Fruit fly (Drosophila melanogaster) whole organism, prepupa: ENCODE measurements around the gene CG7120.

Experiments used
- CG11902 ChIP-seq: fragments of 200-800 bp; sonication (Bioruptor generic); optimal IDR thresholded peaks from 3 replicates; lab custom pipeline; 2016; ENCODE audit warnings: missing biosample characterization, missing genetic modification characterization
- CG15336 ChIP-seq: fragments of 200-800 bp; sonication (Bioruptor generic); IDR thresholded peaks from 2 replicates; pipeline ENCODE4 v1.3.6; 2022; ENCODE audit warnings: missing biosample characterization, missing genetic modification characterization
- CG31627 ChIP-seq: fragments of 200-800 bp; sonication (Bioruptor generic); optimal IDR thresholded peaks from 3 replicates; lab custom pipeline; 2016; ENCODE audit warnings: missing biosample characterization, missing genetic modification characterization
- CG4318 ChIP-seq: fragments of 200-800 bp; sonication (Bioruptor generic); optimal IDR thresholded peaks from 3 replicates; lab custom pipeline; 2017; ENCODE audit warnings: missing biosample characterization, mild to moderate bottlenecking, missing genetic modification characterization
- CG6163 ChIP-seq: fragments of 200-800 bp; sonication (Bioruptor generic); IDR thresholded peaks from 3 replicates; pipeline ENCODE4 v1.3.6; 2022; ENCODE audit warnings: missing biosample characterization, missing genetic modification characterization
- Hr39 ChIP-seq: fragments of 200-800 bp; sonication (Bioruptor generic); optimal IDR thresholded peaks from 2 replicates; lab custom pipeline; 2016; ENCODE audit warnings: missing biosample characterization, missing genetic modification characterization
- Sox102F ChIP-seq: fragments of 200-800 bp; sonication (Bioruptor generic); optimal IDR thresholded peaks from 2 replicates; lab custom pipeline; 2016; ENCODE audit warnings: missing biosample characterization, mild to moderate bottlenecking, missing genetic modification characterization
- Sox14 ChIP-seq: fragments of 200-800 bp; sonication (Bioruptor generic); optimal IDR thresholded peaks from 3 replicates; lab custom pipeline; 2016; ENCODE audit warnings: missing biosample characterization, missing genetic modification characterization
- Sox15 ChIP-seq: fragments of 200-800 bp; sonication (Bioruptor generic); optimal IDR thresholded peaks from 3 replicates; lab custom pipeline; 2016; ENCODE audit warnings: missing biosample characterization, missing genetic modification characterization
- achi ChIP-seq: fragments of 200-800 bp; sonication (Bioruptor generic); optimal IDR thresholded peaks from 3 replicates; lab custom pipeline; 2016; ENCODE audit warnings: missing biosample characterization, missing genetic modification characterization
- acj6 ChIP-seq: fragments of 200-800 bp; sonication (Bioruptor generic); optimal IDR thresholded peaks from 3 replicates; lab custom pipeline; 2016; ENCODE audit warnings: missing biosample characterization, missing genetic modification characterization
- esn ChIP-seq: fragments of 200-800 bp; sonication (Bioruptor generic); optimal IDR thresholded peaks from 2 replicates; lab custom pipeline; 2016; ENCODE audit warnings: missing biosample characterization, mild to moderate bottlenecking, missing genetic modification characterization, moderate library complexity
- spab ChIP-seq: fragments of 200-800 bp; sonication (Bioruptor generic); optimal IDR thresholded peaks from 2 replicates; lab custom pipeline; 2017; ENCODE audit warnings: missing biosample characterization, mild to moderate bottlenecking, missing genetic modification characterization, missing genetic modification reagents

- TF ChIP-seq acj6 (GFP tag; lab: Kevin White, UChicago) (no peak), achi (GFP tag; lab: Kevin White, UChicago) (peak; percentile 27), CG31627 (GFP tag; lab: Kevin White, UChicago) (no peak), CG15336 (peak; percentile 73), Sox102F (GFP tag; lab: Kevin White, UChicago) (no peak), Sox15 (GFP tag; lab: Kevin White, UChicago) (no peak), Hr39 (no peak), spab (GFP tag; lab: Kevin White, UChicago) (no peak), CG4318 (GFP tag; lab: Kevin White, UChicago) (peak; percentile 59), esn (GFP tag; lab: Kevin White, UChicago) (no peak), CG11902 (GFP tag; lab: Kevin White, UChicago) (no peak), Sox14 (GFP tag; lab: Kevin White, UChicago) (no peak), CG6163 (GFP tag; lab: Robert Waterston, UW) (no peak)
These were observed 11.8 kb upstream of the CG7120 start for dm6 chr3L:8383968-8384367.
